Fruit fly (Drosophila melanogaster) whole organism, embryonic: Measurements from ENCODE around the gene MRG15.

Experiments
- ATbp ChIP-seq: fragments of 200-800 bp; sonication (Bioruptor generic); optimal IDR thresholded peaks from 2 replicates; lab custom pipeline; 2017; ENCODE audit warnings: missing biosample characterization, mild to moderate bottlenecking, missing genetic modification characterization, missing genetic modification reagents
- Atf-2 ChIP-seq: fragments of 200-800 bp; sonication (Bioruptor generic); optimal IDR thresholded peaks from 2 replicates; lab custom pipeline; 2016; ENCODE audit warnings: missing biosample characterization, missing genetic modification characterization
- BEAF-32 ChIP-seq: fragments of 200-800 bp; sonication (Bioruptor generic); optimal IDR thresholded peaks from 3 replicates; lab custom pipeline; 2017; ENCODE audit warnings: missing biosample characterization, missing genetic modification characterization, mild to moderate bottlenecking, moderate library complexity, missing genetic modification reagents
- Blimp-1 ChIP-seq: fragments of 200-800 bp; sonication (Bioruptor generic); optimal IDR thresholded peaks from 3 replicates; lab custom pipeline; 2018; ENCODE audit warnings: missing biosample characterization, missing genetic modification characterization, mild to moderate bottlenecking, moderate library complexity, missing genetic modification reagents
- CG10209 ChIP-seq: fragments of 200-800 bp; sonication (Bioruptor generic); optimal IDR thresholded peaks from 3 replicates; lab custom pipeline; 2017; ENCODE audit warnings: missing biosample characterization, mild to moderate bottlenecking, missing genetic modification characterization, missing genetic modification reagents
- CG11398 ChIP-seq: fragments of 200-800 bp; sonication (Bioruptor generic); optimal IDR thresholded peaks from 2 replicates; lab custom pipeline; 2016; ENCODE audit warnings: missing biosample characterization, missing genetic modification characterization
- CG12236 ChIP-seq: fragments of 200-800 bp; sonication (Bioruptor generic); optimal IDR thresholded peaks from 2 replicates; lab custom pipeline; 2016; ENCODE audit warnings: missing biosample characterization, missing genetic modification characterization
- CG17186 ChIP-seq: fragments of 200-800 bp; sonication (Bioruptor generic); optimal IDR thresholded peaks from 3 replicates; lab custom pipeline; 2017; ENCODE audit warnings: missing biosample characterization, missing genetic modification reagents, missing genetic modification characterization
- CG18011 ChIP-seq: fragments of 200-800 bp; sonication (Bioruptor generic); optimal IDR thresholded peaks from 2 replicates; lab custom pipeline; 2017; ENCODE audit warnings: missing biosample characterization, missing genetic modification characterization, mild to moderate bottlenecking, moderate library complexity, missing genotype
- CG18764 ChIP-seq: fragments of 200-800 bp; sonication (Bioruptor generic); optimal IDR thresholded peaks from 3 replicates; lab custom pipeline; 2016; ENCODE audit warnings: missing biosample characterization, missing genetic modification characterization
- CG2120 ChIP-seq: fragments of 200-800 bp; sonication (Bioruptor generic); optimal IDR thresholded peaks from 3 replicates; lab custom pipeline; 2016; ENCODE audit warnings: missing biosample characterization, missing genetic modification characterization
- CG2129 ChIP-seq: fragments of 200-800 bp; sonication (Bioruptor generic); IDR thresholded peaks from 2 replicates; pipeline ENCODE4 v1.3.6; 2022; ENCODE audit warnings: missing biosample characterization, missing genetic modification characterization; ENCODE audit not compliant: partially characterized antibody
- CG2889 ChIP-seq: fragments of 200-800 bp; sonication (Bioruptor generic); IDR thresholded peaks from 3 replicates; pipeline ENCODE4 v1.3.6; 2022; ENCODE audit warnings: missing biosample characterization, missing genetic modification characterization
- CG31388 ChIP-seq: fragments of 200-800 bp; sonication (Bioruptor generic); optimal IDR thresholded peaks from 2 replicates; lab custom pipeline; 2016; ENCODE audit warnings: missing biosample characterization, missing genetic modification characterization
- CG4617 ChIP-seq: fragments of 200-800 bp; sonication (Bioruptor generic); optimal IDR thresholded peaks from 3 replicates; lab custom pipeline; 2016; ENCODE audit warnings: missing biosample characterization, missing genetic modification characterization, borderline replicate concordance
- CG6689 ChIP-seq: fragments of 200-800 bp; sonication (Bioruptor generic); IDR thresholded peaks from 2 replicates; pipeline ENCODE4 v1.3.6; 2022; ENCODE audit warnings: missing biosample characterization, missing genetic modification characterization
- CG7357 ChIP-seq: fragments of 200-800 bp; sonication (Bioruptor generic); IDR thresholded peaks from 3 replicates; pipeline ENCODE4 v1.3.6; 2022; ENCODE audit warnings: missing biosample characterization, missing genetic modification characterization
- CG8089 ChIP-seq: fragments of 200-800 bp; sonication (Bioruptor generic); optimal IDR thresholded peaks from 3 replicates; lab custom pipeline; 2016; ENCODE audit warnings: missing biosample characterization, missing genetic modification characterization
- CG8359 ChIP-seq: fragments of 200-800 bp; sonication (Bioruptor generic); optimal IDR thresholded peaks from 2 replicates; lab custom pipeline; 2017; ENCODE audit warnings: missing biosample characterization, mild to moderate bottlenecking, missing genetic modification characterization, borderline replicate concordance
- CG8924 ChIP-seq: fragments of 200-800 bp; optimal IDR thresholded peaks from 3 replicates; lab custom pipeline; 2019; ENCODE audit warnings: missing biosample characterization, mild to moderate bottlenecking, missing genetic modification characterization, moderate library complexity
- CG9932 ChIP-seq: fragments of 200-800 bp; sonication (Bioruptor generic); IDR thresholded peaks from 2 replicates; pipeline ENCODE4 v1.3.6; 2022; ENCODE audit warnings: missing biosample characterization, missing genetic modification characterization
- CrebB ChIP-seq: fragments of 200-800 bp; sonication (Bioruptor generic); optimal IDR thresholded peaks from 3 replicates; lab custom pipeline; 2018; ENCODE audit warnings: missing biosample characterization, mild to moderate bottlenecking, missing genetic modification characterization
- Dip2 ChIP-seq: fragments of 200-800 bp; sonication (Bioruptor generic); IDR thresholded peaks from 2 replicates; pipeline ENCODE4 v1.3.6; 2022; ENCODE audit warnings: missing biosample characterization, missing genetic modification characterization
- Dip3 ChIP-seq: fragments of 200-800 bp; sonication (Bioruptor generic); optimal IDR thresholded peaks from 3 replicates; lab custom pipeline; 2016; ENCODE audit warnings: missing biosample characterization, missing genetic modification characterization
- ERR ChIP-seq: fragments of 200-800 bp; sonication (Bioruptor generic); optimal IDR thresholded peaks from 2 replicates; lab custom pipeline; 2016; ENCODE audit warnings: missing biosample characterization, missing genetic modification characterization
- Ets65A ChIP-seq: fragments of 200-800 bp; sonication (Bioruptor generic); peaks from one replicate; lab custom pipeline; 2016; ENCODE audit warnings: missing biosample characterization, missing genetic modification characterization
- Ets97D ChIP-seq: fragments of 200-800 bp; sonication (Bioruptor generic); optimal IDR thresholded peaks from 3 replicates; lab custom pipeline; 2016; ENCODE audit warnings: missing biosample characterization, missing genetic modification characterization
- Fer1 ChIP-seq: fragments of 200-800 bp; sonication (Bioruptor generic); optimal IDR thresholded peaks from 2 replicates; lab custom pipeline; 2017; ENCODE audit warnings: missing biosample characterization, mild to moderate bottlenecking, missing genetic modification characterization
- Gug ChIP-seq: fragments of 200-800 bp; sonication (Bioruptor generic); IDR thresholded peaks from 4 replicates; pipeline ENCODE4 v1.3.6; 2022; ENCODE audit warnings: missing biosample characterization, missing genetic modification characterization
- Jarid2 ChIP-seq: fragments of 200-800 bp; sonication (Bioruptor generic); optimal IDR thresholded peaks from 3 replicates; lab custom pipeline; 2017; ENCODE audit warnings: mild to moderate bottlenecking, missing biosample characterization, missing genetic modification reagents, missing genetic modification characterization
- Med ChIP-seq: fragments of 200-800 bp; sonication (Bioruptor generic); peaks from one replicate; lab custom pipeline; 2016; ENCODE audit warnings: missing biosample characterization, missing genetic modification characterization, mild to moderate bottlenecking, inconsistent platforms, moderate library complexity
- Myb ChIP-seq: fragments of 200-800 bp; sonication (Bioruptor generic); optimal IDR thresholded peaks from 2 replicates; lab custom pipeline; 2016; ENCODE audit warnings: missing biosample characterization, missing genetic modification characterization
- NfI ChIP-seq: fragments of 200-800 bp; sonication (Bioruptor generic); optimal IDR thresholded peaks from 3 replicates; lab custom pipeline; 2018; ENCODE audit warnings: missing biosample characterization, mild to moderate bottlenecking, missing genetic modification characterization, moderate library complexity
- Oli ChIP-seq: fragments of 200-800 bp; sonication (Bioruptor generic); optimal IDR thresholded peaks from 2 replicates; lab custom pipeline; 2018; ENCODE audit warnings: missing biosample characterization, mild to moderate bottlenecking, missing genetic modification characterization, moderate library complexity
- Sry-β ChIP-seq: fragments of 200-800 bp; sonication (Bioruptor generic); optimal IDR thresholded peaks from 2 replicates; lab custom pipeline; 2018; ENCODE audit warnings: missing biosample characterization, mild to moderate bottlenecking, missing genetic modification characterization, moderate library complexity
- al ChIP-seq: fragments of 200-800 bp; sonication (Bioruptor generic); IDR thresholded peaks from 2 replicates; pipeline ENCODE4 v1.3.6; 2022; ENCODE audit warnings: missing biosample characterization, missing genetic modification characterization
- ash1 ChIP-seq: fragments of 200-800 bp; sonication (Bioruptor generic); optimal IDR thresholded peaks from 2 replicates; lab custom pipeline; 2018; ENCODE audit warnings: missing biosample characterization, mild to moderate bottlenecking, missing genetic modification characterization
- chinmo ChIP-seq: fragments of 200-800 bp; sonication (Bioruptor generic); IDR thresholded peaks from 4 replicates; pipeline ENCODE4 v1.3.6; 2022; ENCODE audit warnings: missing biosample characterization, missing genetic modification characterization; ENCODE audit not compliant: partially characterized antibody
- croc ChIP-seq: fragments of 200-800 bp; sonication (Bioruptor generic); conservative IDR thresholded peaks from 3 replicates; pipeline ENCODE4 v1.3.6; 2022; ENCODE audit warnings: missing biosample characterization, missing genetic modification characterization
- fd3F ChIP-seq: fragments of 200-800 bp; sonication (Bioruptor generic); optimal IDR thresholded peaks from 2 replicates; lab custom pipeline; 2018; ENCODE audit warnings: missing biosample characterization, mild to moderate bottlenecking, missing genetic modification characterization, moderate library complexity
- h ChIP-seq: fragments of >200 bp; optimal IDR thresholded peaks from 2 replicates; lab custom pipeline; 2017
- klu ChIP-seq: fragments of 200-800 bp; sonication (Bioruptor generic); IDR thresholded peaks from 2 replicates; pipeline ENCODE4 v1.3.6; 2022; ENCODE audit warnings: missing biosample characterization, missing genetic modification characterization
- odd ChIP-seq: fragments of 200-800 bp; sonication (Bioruptor generic); optimal IDR thresholded peaks from 2 replicates; lab custom pipeline; 2017; ENCODE audit warnings: missing biosample characterization, mild to moderate bottlenecking, missing genetic modification characterization
- pnt ChIP-seq: fragments of 200-800 bp; sonication (Bioruptor generic); optimal IDR thresholded peaks from 3 replicates; lab custom pipeline; 2016; ENCODE audit warnings: missing biosample characterization, missing genetic modification characterization
- ro ChIP-seq: fragments of 200-800 bp; sonication (Bioruptor generic); IDR thresholded peaks from 2 replicates; pipeline ENCODE4 v1.3.6; 2022; ENCODE audit warnings: missing biosample characterization, missing genetic modification characterization
- sens ChIP-seq: fragments of 200-800 bp; sonication (Bioruptor generic); peaks from one replicate; lab custom pipeline; 2016; ENCODE audit warnings: missing biosample characterization, missing genetic modification characterization
- slbo ChIP-seq: fragments of 200-800 bp; sonication (Bioruptor generic); IDR thresholded peaks from 2 replicates; pipeline ENCODE4 v1.3.6; 2022; ENCODE audit warnings: missing biosample characterization, missing genetic modification characterization
- so ChIP-seq: fragments of 200-800 bp; sonication (Bioruptor generic); IDR thresholded peaks from 3 replicates; pipeline ENCODE4 v1.3.6; 2022; ENCODE audit warnings: missing biosample characterization, missing genetic modification characterization
- tin ChIP-seq: fragments of 200-800 bp; sonication (Bioruptor generic); optimal IDR thresholded peaks from 3 replicates; lab custom pipeline; 2016; ENCODE audit warnings: missing biosample characterization, missing genetic modification characterization
- toy ChIP-seq: fragments of 200-800 bp; sonication (Bioruptor generic); IDR thresholded peaks from 2 replicates; pipeline ENCODE4 v1.3.6; 2022; ENCODE audit warnings: missing biosample characterization, missing genetic modification characterization
- tup ChIP-seq: fragments of 200-800 bp; sonication (Bioruptor generic); optimal IDR thresholded peaks from 2 replicates; lab custom pipeline; 2016; ENCODE audit warnings: missing biosample characterization, mild to moderate bottlenecking, missing genetic modification characterization, moderate library complexity
- yki ChIP-seq: fragments of >200 bp; optimal IDR thresholded peaks from 3 replicates; lab custom pipeline; 2018
- zfh2 ChIP-seq: fragments of 200-800 bp; sonication (Bioruptor generic); optimal IDR thresholded peaks from 2 replicates; lab custom pipeline; 2016; ENCODE audit warnings: missing biosample characterization, missing genetic modification characterization

MRG15 gene

DNA sequence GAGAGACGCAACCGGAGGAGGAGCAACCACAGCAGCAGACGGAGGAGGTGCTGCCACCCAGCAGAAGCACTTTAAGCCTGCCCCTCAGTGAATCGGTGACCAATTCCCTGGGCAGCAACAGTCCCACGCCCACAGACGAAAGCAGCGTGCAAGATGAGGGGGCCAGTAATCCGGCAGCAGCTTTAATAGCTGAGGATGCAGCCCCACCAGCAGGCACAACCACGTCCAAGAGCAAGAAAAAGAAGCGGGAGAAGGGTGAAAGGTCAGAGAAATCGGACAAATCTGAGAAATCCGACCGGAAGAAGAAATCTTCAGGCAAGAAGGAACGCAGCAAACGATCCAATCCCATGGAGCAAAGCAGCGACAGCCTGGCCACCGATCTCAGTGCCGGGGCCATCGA, 10.9 kb upstream of the MRG15 start:
- TF ChIP-seq so (no peak), slbo (GFP tag; lab: Robert Waterston, UW) (no peak), Blimp-1 (GFP tag; lab: Kevin White, UChicago) (no peak), CG2129 (no peak), tin (GFP tag; lab: Kevin White, UChicago) (no peak), Med (peak; percentile 26), croc (GFP tag; lab: Robert Waterston, UW) (no peak), CG8359 (GFP tag; lab: Kevin White, UChicago) (no peak), klu (GFP tag; lab: Robert Waterston, UW) (no peak), Dip3 (no peak), Ets65A (GFP tag; lab: Kevin White, UChicago) (peak; percentile 91), sens (GFP tag; lab: Kevin White, UChicago) (no peak), CG2889 (GFP tag; lab: Robert Waterston, UW) (no peak), toy (no peak), CG12236 (GFP tag; lab: Kevin White, UChicago) (no peak), Gug (GFP tag; lab: Robert Waterston, UW) (no peak)

DNA sequence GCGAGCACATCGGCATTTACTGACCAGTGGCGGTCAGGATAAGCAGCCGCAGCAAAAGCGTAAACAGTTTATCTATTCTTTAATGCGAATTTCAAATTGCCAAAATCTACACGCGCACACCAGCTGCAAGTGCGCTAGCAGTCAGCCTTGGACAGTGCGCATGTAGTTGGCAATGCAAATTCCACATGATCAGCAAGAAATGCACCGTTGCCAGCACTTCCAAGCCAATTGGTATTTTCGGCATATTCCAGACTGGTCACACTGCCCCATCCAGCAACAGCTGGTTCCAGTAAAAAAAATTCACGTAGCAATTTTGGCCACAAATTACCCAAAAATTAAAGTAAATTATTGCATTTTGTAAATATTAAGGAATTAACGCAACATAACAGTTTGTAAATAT, 9.9 kb upstream of the MRG15 start:
- TF ChIP-seq CG2120 (GFP tag; lab: Kevin White, UChicago) (no peak), CG6689 (no peak), CG17186 (peak; percentile 93), odd (GFP tag; lab: Kevin White, UChicago) (no peak), Fer1 (GFP tag; lab: Kevin White, UChicago) (no peak), h (lab: Kevin White, UChicago) (no peak), al (GFP tag; lab: Robert Waterston, UW) (no peak), chinmo (GFP tag; lab: Robert Waterston, UW) (no peak), ro (GFP tag; lab: Robert Waterston, UW) (no peak), CG18764 (no peak), tup (GFP tag; lab: Kevin White, UChicago) (no peak), ERR (GFP tag; lab: Kevin White, UChicago) (no peak), CG4617 (GFP tag; lab: Kevin White, UChicago) (peak; percentile 77), NfI (GFP tag; lab: Kevin White, UChicago) (no peak), fd3F (GFP tag; lab: Kevin White, UChicago) (no peak), ATbp (GFP tag; lab: Kevin White, UChicago) (no peak), Dip2 (GFP tag; lab: Robert Waterston, UW) (no peak), BEAF-32 (peak; percentile 56), Ets97D (GFP tag; lab: Kevin White, UChicago) (peak; percentile 75), CG9932 (GFP tag; lab: Robert Waterston, UW) (no peak), pnt (no peak), CG7357 (no peak), Atf-2 (GFP tag; lab: Kevin White, UChicago) (no peak), yki (no peak), zfh2 (GFP tag; lab: Kevin White, UChicago) (peak; percentile 2), CG8924 (tag; lab: Kevin White, UChicago) (peak; percentile 37), CG11398 (GFP tag; lab: Kevin White, UChicago) (no peak), Sry-β (GFP tag; lab: Kevin White, UChicago) (no peak), Jarid2 (no peak), CG18011 (GFP tag; lab: Kevin White, UChicago) (peak; percentile 99), CG10209 (GFP tag; lab: Kevin White, UChicago) (no peak), Oli (tag; lab: Kevin White, UChicago) (no peak), Myb (peak; percentile 93), CrebB (tag; lab: Kevin White, UChicago) (no peak), CG8089 (GFP tag; lab: Kevin White, UChicago) (no peak), ash1 (GFP tag; lab: Kevin White, UChicago) (no peak), CG31388 (GFP tag; lab: Kevin White, UChicago) (no peak)
